Fruit fly (Drosophila melanogaster): ENCODE measurements around the gene TotA.

DNA sequence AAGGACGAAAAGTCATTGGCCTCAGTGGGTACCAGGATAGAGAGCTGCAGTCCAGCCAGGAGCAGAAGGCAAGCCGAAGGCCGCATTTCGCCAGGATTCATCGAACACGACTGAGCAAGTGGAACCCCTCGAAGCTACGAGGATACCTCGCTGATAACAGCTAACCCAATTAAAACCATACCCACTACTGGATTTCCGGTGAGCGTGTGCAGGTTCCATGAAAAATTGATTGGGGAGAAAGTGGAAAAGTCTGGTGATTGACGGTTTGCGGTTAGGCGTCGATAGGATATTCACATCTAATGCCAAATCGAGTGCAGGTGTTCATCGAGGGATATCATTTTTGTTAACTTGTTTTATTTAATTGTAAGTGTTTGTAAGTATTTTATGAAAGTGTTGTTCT, 11.0 kb upstream of the TotA start, which contains the start of gene Ir93a:
- TF ChIP-seq psq (optimal IDR thresholded peaks at IDR 0.05) (no peak), Sin3A (optimal IDR thresholded peaks at IDR 0.05) (no peak), ttk (optimal IDR thresholded peaks at IDR 0.05) (no peak), h (optimal IDR thresholded peaks at IDR 0.05) (no peak), Myc (optimal IDR thresholded peaks at IDR 0.05) (no peak), insv (optimal IDR thresholded peaks at IDR 0.05) (no peak)
